Fruit fly (Drosophila melanogaster): ENCODE data around the gene GluRIIC.

GluRIIC gene

dm6 chr2L:869497-870040 is 44.3 kb upstream of the GluRIIC start, which contains the start of gene dbe (continued):
- TF ChIP-seq Trl (optimal IDR thresholded peaks at IDR 0.05) (no peak), Trl (GFP tag; optimal IDR thresholded peaks at IDR 0.05) (no peak), MBD-R2 (GFP tag; IDR thresholded peaks at IDR 0.05) (peak; percentile 77), ase (GFP tag; IDR thresholded peaks at IDR 0.05) (no peak), H15 (GFP tag; IDR thresholded peaks at IDR 0.05) (no peak), Max (GFP tag; optimal IDR thresholded peaks at IDR 0.05) (peak; percentile 51), luna (GFP tag; optimal IDR thresholded peaks at IDR 0.05) (no peak), E2f1 (GFP tag; IDR thresholded peaks at IDR 0.05) (no peak), wor (GFP tag; IDR thresholded peaks at IDR 0.05) (no peak), Antp (GFP tag; optimal IDR thresholded peaks at IDR 0.05) (no peak), CG34422 (GFP tag; IDR thresholded peaks at IDR 0.05) (0 out of 3 replicates have a peak, but pooled peaks have one; percentile 30), CG1602 (GFP tag; optimal IDR thresholded peaks at IDR 0.05) (no peak), danr (GFP tag; IDR thresholded peaks at IDR 0.05) (no peak), en (GFP tag; optimal IDR thresholded peaks at IDR 0.05) (no peak), CG7928 (GFP tag; optimal IDR thresholded peaks at IDR 0.05) (no peak), CG15601 (tag; optimal IDR thresholded peaks at IDR 0.05) (no peak), CG16813 (GFP tag; IDR thresholded peaks at IDR 0.05; ENCODE audit: partially characterized antibody) (no peak), HmgZ (tag; optimal IDR thresholded peaks at IDR 0.05) (peak; percentile 13), CG1603 (tag; optimal IDR thresholded peaks at IDR 0.05) (peak; percentile 34), Tbp (GFP tag; optimal IDR thresholded peaks at IDR 0.05) (no peak), CG6254 (GFP tag; optimal IDR thresholded peaks at IDR 0.05) (no peak), nmo (GFP tag; optimal IDR thresholded peaks at IDR 0.05) (no peak), run (tag; optimal IDR thresholded peaks at IDR 0.05) (no peak), Asciz (GFP tag; optimal IDR thresholded peaks at IDR 0.05) (no peak), Doc3 (GFP tag; IDR thresholded peaks at IDR 0.05; ENCODE audit: partially characterized antibody) (no peak), CG9932 (GFP tag; IDR thresholded peaks at IDR 0.05) (peak; percentile 58), CG18262 (tag; optimal IDR thresholded peaks at IDR 0.05) (peak; percentile 15), MESR4 (GFP tag; optimal IDR thresholded peaks at IDR 0.05) (peak; percentile 84), CG11085 (GFP tag; IDR thresholded peaks at IDR 0.05) (no peak), bbx (GFP tag; IDR thresholded peaks at IDR 0.05; ENCODE audit: partially characterized antibody) (0 out of 2 replicates have a peak, but pooled peaks have one; percentile 26), eve (GFP tag; optimal IDR thresholded peaks at IDR 0.05) (no peak), CG14667 (GFP tag; IDR thresholded peaks at IDR 0.05) (no peak), Deaf1 (tag; optimal IDR thresholded peaks at IDR 0.05) (no peak), repo (GFP tag; optimal IDR thresholded peaks at IDR 0.05) (peak; percentile 43), gem (tag; optimal IDR thresholded peaks at IDR 0.05) (peak; percentile 44), onecut (GFP tag; IDR thresholded peaks at IDR 0.05) (no peak), CG34376 (GFP tag; optimal IDR thresholded peaks at IDR 0.05) (no peak), NFAT (GFP tag; IDR thresholded peaks at IDR 0.05) (no peak), hkb (optimal IDR thresholded peaks at IDR 0.05) (no peak), hkb (GFP tag; IDR thresholded peaks at IDR 0.05) (no peak), CG3847 (GFP tag; IDR thresholded peaks at IDR 0.05) (peak; percentile 33), dysf (GFP tag; IDR thresholded peaks at IDR 0.05) (no peak), Med (GFP tag) (peak; percentile 75), CG17385 (GFP tag; optimal IDR thresholded peaks at IDR 0.05) (no peak), CG4424 (GFP tag; optimal IDR thresholded peaks at IDR 0.05) (no peak), GATAe (GFP tag; conservative IDR thresholded peaks at IDR 0.05) (no peak), Fer2 (tag; optimal IDR thresholded peaks at IDR 0.05) (no peak), sr (GFP tag; IDR thresholded peaks at IDR 0.05) (no peak), kay (GFP tag; optimal IDR thresholded peaks at IDR 0.05) (no peak), lmd (GFP tag; IDR thresholded peaks at IDR 0.05) (no peak), Atf3 (GFP tag; optimal IDR thresholded peaks at IDR 0.05) (no peak), phol (tag; optimal IDR thresholded peaks at IDR 0.05) (peak; percentile 8), seq (GFP tag; IDR thresholded peaks at IDR 0.05) (no peak)
